Worm (Caenorhabditis elegans): Measurements from ENCODE around the gene grl-18.

DNA sequence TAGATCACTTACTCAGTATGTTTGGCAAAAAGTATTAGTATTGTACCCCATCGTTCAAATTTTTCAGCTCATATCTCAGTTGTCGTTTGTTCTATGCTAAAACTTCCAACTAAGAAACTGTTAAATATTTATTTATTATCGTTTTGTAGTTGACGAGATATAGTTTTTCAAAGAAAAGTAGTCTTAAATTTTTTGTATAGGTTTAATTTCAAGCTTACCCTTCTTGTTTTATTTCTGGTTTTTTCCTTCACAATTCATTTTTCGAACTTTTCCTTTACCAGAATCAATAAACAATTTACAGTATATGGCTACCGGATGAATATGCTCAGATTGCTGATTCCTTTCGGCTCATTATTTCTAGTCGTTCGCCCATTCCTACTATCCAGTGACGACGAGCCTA, 42.8 kb downstream of the grl-18 start, which contains the start of gene F08F3.1:
- TF ChIP-seq nhr-23 (tag; optimal IDR thresholded peaks at IDR 0.05) = no peak
- no peak for TF ChIP-seq nhr-25 (tag; optimal IDR thresholded peaks at IDR 0.05)
- no peak for TF ChIP-seq R02D3.7 (tag; optimal IDR thresholded peaks at IDR 0.05)
- no peak for TF ChIP-seq fkh-10 (GFP tag; optimal IDR thresholded peaks at IDR 0.05)
- no peak for TF ChIP-seq nhr-11 (tag; optimal IDR thresholded peaks at IDR 0.05)
- no peak for TF ChIP-seq ama-1 (optimal IDR thresholded peaks at IDR 0.05)
- TF ChIP-seq zag-1 (tag; optimal IDR thresholded peaks at IDR 0.05) = no peak
- TF ChIP-seq pha-4 (tag; optimal IDR thresholded peaks at IDR 0.05) = no peak
